Worm (Caenorhabditis elegans) whole organism, mixed stage, embryonic: ENCODE data around the gene egal-1.
A peak's percentile ranks its signal among the peaks of the same experiment; 100 is the strongest.

Experiments used
- bed-3 ChIP-seq: fragments of 200-800 bp; sonication (Bioruptor generic); optimal IDR thresholded peaks from 3 replicates; lab custom pipeline; 2018; ENCODE audit warnings: mild to moderate bottlenecking, missing genetic modification characterization, moderate library complexity, missing compliant biosample characterization
- ceh-39 ChIP-seq: fragments of 150-350 bp; optimal IDR thresholded peaks from 2 replicates; lab custom pipeline; 2014; ENCODE audit warnings: missing biosample characterization, missing genetic modification characterization
- ceh-43 ChIP-seq: fragments of 200-800 bp; sonication (Bioruptor generic); optimal IDR thresholded peaks from 2 replicates; lab custom pipeline; 2018; ENCODE audit warnings: mild to moderate bottlenecking, missing genetic modification characterization, moderate library complexity, missing compliant biosample characterization
- ceh-83 ChIP-seq: fragments of 200-800 bp; sonication (Bioruptor generic); optimal IDR thresholded peaks from 2 replicates; lab custom pipeline; 2018; ENCODE audit warnings: mild to moderate bottlenecking, missing genetic modification characterization, missing compliant biosample characterization
- ces-1 ChIP-seq: fragments of 150-350 bp; optimal IDR thresholded peaks from 2 replicates; lab custom pipeline; 2014; ENCODE audit warnings: missing biosample characterization, missing genetic modification reagents, missing genetic modification characterization
- cnd-1 ChIP-seq: fragments of 200-800 bp; sonication (Bioruptor generic); optimal IDR thresholded peaks from 2 replicates; lab custom pipeline; 2018; ENCODE audit warnings: mild to moderate bottlenecking, missing genetic modification characterization, missing compliant biosample characterization
- drap-1 ChIP-seq: fragments of 200-800 bp; sonication (Bioruptor generic); optimal IDR thresholded peaks from 3 replicates; lab custom pipeline; 2018; ENCODE audit warnings: mild to moderate bottlenecking, missing genetic modification characterization, missing compliant biosample characterization
- elt-1 ChIP-seq: sonication (generic microtip); optimal IDR thresholded peaks from 2 replicates; lab custom pipeline; 2017; ENCODE audit warnings: missing genetic modification characterization, mild to moderate bottlenecking, missing compliant biosample characterization, antibody characterized with exemption, moderate library complexity, borderline replicate concordance; ENCODE audit not compliant: insufficient read depth
- elt-3 ChIP-seq: fragments of 150-350 bp; optimal IDR thresholded peaks from 2 replicates; lab custom pipeline; 2014; ENCODE audit warnings: missing biosample characterization, missing genetic modification characterization
- flh-1 ChIP-seq: fragments of 200-800 bp; sonication (Bioruptor generic); optimal IDR thresholded peaks from 2 replicates; lab custom pipeline; 2018; ENCODE audit warnings: mild to moderate bottlenecking, missing genetic modification characterization, moderate library complexity, missing compliant biosample characterization
- ham-2 ChIP-seq: fragments of 200-800 bp; sonication (Bioruptor generic); optimal IDR thresholded peaks from 2 replicates; lab custom pipeline; 2018; ENCODE audit warnings: mild to moderate bottlenecking, missing genetic modification characterization, missing compliant biosample characterization
- hlh-1 ChIP-seq: fragments of 150-350 bp; optimal IDR thresholded peaks from 2 replicates; lab custom pipeline; 2014; ENCODE audit warnings: missing biosample characterization, missing genetic modification reagents, missing genetic modification characterization
- lin-13 ChIP-seq: fragments of 150-350 bp; optimal IDR thresholded peaks from 2 replicates; lab custom pipeline; 2014; ENCODE audit warnings: missing biosample characterization, missing genetic modification characterization
- lin-32 ChIP-seq: fragments of 200-800 bp; sonication (Bioruptor generic); optimal IDR thresholded peaks from 2 replicates; lab custom pipeline; 2018; ENCODE audit warnings: mild to moderate bottlenecking, missing genetic modification characterization, missing compliant biosample characterization
- lsy-2 ChIP-seq: fragments of 150-350 bp; optimal IDR thresholded peaks from 2 replicates; lab custom pipeline; 2014; ENCODE audit warnings: missing biosample characterization, missing genetic modification characterization
- mab-5 ChIP-seq: fragments of 150-350 bp; optimal IDR thresholded peaks from 2 replicates; lab custom pipeline; 2014; ENCODE audit warnings: missing biosample characterization, missing genetic modification characterization
- mep-1 ChIP-seq: fragments of 150-350 bp; optimal IDR thresholded peaks from 2 replicates; lab custom pipeline; 2017; ENCODE audit warnings: missing biosample characterization, missing genetic modification reagents, missing genetic modification characterization, inconsistent platforms
- mls-2 ChIP-seq: sonication (generic microtip); optimal IDR thresholded peaks from 2 replicates; lab custom pipeline; 2016; ENCODE audit warnings: mild to moderate bottlenecking, missing genetic modification characterization, moderate library complexity, missing compliant biosample characterization
- nhr-12 ChIP-seq: fragments of 150-350 bp; optimal IDR thresholded peaks from 2 replicates; lab custom pipeline; 2014; ENCODE audit warnings: missing biosample characterization, missing genetic modification characterization
- nhr-2 ChIP-seq: fragments of 150-350 bp; optimal IDR thresholded peaks from 2 replicates; lab custom pipeline; 2014; ENCODE audit warnings: missing biosample characterization, missing genetic modification characterization
- nhr-28 ChIP-seq: fragments of 150-350 bp; optimal IDR thresholded peaks from 2 replicates; lab custom pipeline; 2014; ENCODE audit warnings: missing biosample characterization, missing genetic modification characterization
- nhr-76 ChIP-seq: sonication (generic microtip); optimal IDR thresholded peaks from 2 replicates; lab custom pipeline; 2017; ENCODE audit warnings: missing biosample characterization, missing genetic modification characterization
- pha-4 ChIP-seq: fragments of 150-350 bp; optimal IDR thresholded peaks from 2 replicates; lab custom pipeline; 2018; ENCODE audit warnings: missing biosample characterization, missing genetic modification reagents, missing genetic modification characterization
- sem-2 ChIP-seq: fragments of 200-800 bp; sonication (Bioruptor generic); optimal IDR thresholded peaks from 2 replicates; lab custom pipeline; 2018; ENCODE audit warnings: mild to moderate bottlenecking, missing genetic modification characterization, missing compliant biosample characterization
- snpc-4 ChIP-seq: fragments of 150-350 bp; optimal IDR thresholded peaks from 2 replicates; lab custom pipeline; 2014; ENCODE audit warnings: missing biosample characterization, missing genetic modification characterization
- sptf-1 ChIP-seq: sonication (generic microtip); optimal IDR thresholded peaks from 2 replicates; lab custom pipeline; 2017; ENCODE audit warnings: mild to moderate bottlenecking, missing genetic modification characterization, moderate library complexity, missing compliant biosample characterization
- tbx-8 ChIP-seq: fragments of 200-800 bp; sonication (Bioruptor generic); optimal IDR thresholded peaks from 2 replicates; lab custom pipeline; 2018; ENCODE audit warnings: mild to moderate bottlenecking, missing genetic modification characterization, moderate library complexity, missing compliant biosample characterization
- unc-120 ChIP-seq: sonication (generic microtip); optimal IDR thresholded peaks from 2 replicates; lab custom pipeline; 2017; ENCODE audit warnings: missing genetic modification characterization, missing compliant biosample characterization; ENCODE audit not compliant: poor library complexity, severe bottlenecking
- unc-39 ChIP-seq: fragments of 150-350 bp; optimal IDR thresholded peaks from 2 replicates; lab custom pipeline; 2014; ENCODE audit warnings: missing biosample characterization, missing genetic modification characterization
- unc-62 ChIP-seq: fragments of 150-350 bp; optimal IDR thresholded peaks from 2 replicates; lab custom pipeline; 2014; ENCODE audit warnings: missing biosample characterization, missing genetic modification reagents, missing genetic modification characterization
- zip-8 ChIP-seq: fragments of 150-350 bp; optimal IDR thresholded peaks from 2 replicates; lab custom pipeline; 2014; ENCODE audit warnings: missing biosample characterization, missing genetic modification characterization

Gene egal-1

DNA sequence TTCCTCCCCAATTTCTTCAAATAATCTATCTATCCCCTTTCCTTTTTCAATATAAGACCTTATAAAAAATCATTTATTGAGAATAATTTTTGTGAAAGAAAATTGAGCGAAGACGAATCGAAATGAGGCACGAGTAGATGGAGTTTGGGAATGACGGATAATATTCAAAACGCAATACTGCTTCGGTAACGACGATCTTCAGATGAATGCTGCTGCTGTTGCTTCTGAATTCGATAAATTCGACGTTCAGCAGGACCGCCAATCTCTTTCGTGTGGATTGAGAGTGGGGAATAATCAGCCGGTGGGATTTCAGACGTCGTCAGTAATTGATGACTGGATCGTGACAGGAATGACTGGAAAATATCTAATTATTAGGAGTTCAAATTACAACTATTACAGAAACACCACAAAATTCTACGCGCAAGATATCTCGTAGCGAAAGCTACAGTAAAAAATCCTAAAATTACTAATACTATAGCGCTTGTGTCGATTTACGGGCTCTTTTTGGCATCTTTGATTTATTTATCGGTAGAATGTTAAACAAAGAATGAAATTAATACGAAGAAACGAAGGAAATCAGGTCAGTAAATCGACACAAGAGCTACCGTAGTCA lies 26.3 kb downstream of the egal-1 start:
- TF ChIP-seq ces-1 (GFP tag; lab: Kevin White, UChicago) (no peak), mab-5 (tag; lab: Kevin White, UChicago) (no peak), snpc-4 (tag; lab: Kevin White, UChicago) (no peak), nhr-12 (tag; lab: Kevin White, UChicago) (no peak), sem-2 (GFP tag; lab: Kevin White, UChicago) (no peak), unc-120 (tag; lab: Kevin White, UChicago) (no peak), lsy-2 (no peak), unc-62 (GFP tag; lab: Kevin White, UChicago) (no peak), unc-39 (tag; lab: Kevin White, UChicago) (no peak), mep-1 (tag; lab: Kevin White, UChicago) (no peak), cnd-1 (tag; lab: Kevin White, UChicago) (no peak), pha-4 (no peak), nhr-76 (tag; lab: Kevin White, UChicago) (no peak), mls-2 (tag; lab: Kevin White, UChicago) (no peak), lin-32 (GFP tag; lab: Kevin White, UChicago) (no peak), elt-3 (tag; lab: Kevin White, UChicago) (no peak), sptf-1 (no peak), nhr-28 (tag; lab: Kevin White, UChicago) (no peak), ham-2 (GFP tag; lab: Kevin White, UChicago) (no peak)

DNA sequence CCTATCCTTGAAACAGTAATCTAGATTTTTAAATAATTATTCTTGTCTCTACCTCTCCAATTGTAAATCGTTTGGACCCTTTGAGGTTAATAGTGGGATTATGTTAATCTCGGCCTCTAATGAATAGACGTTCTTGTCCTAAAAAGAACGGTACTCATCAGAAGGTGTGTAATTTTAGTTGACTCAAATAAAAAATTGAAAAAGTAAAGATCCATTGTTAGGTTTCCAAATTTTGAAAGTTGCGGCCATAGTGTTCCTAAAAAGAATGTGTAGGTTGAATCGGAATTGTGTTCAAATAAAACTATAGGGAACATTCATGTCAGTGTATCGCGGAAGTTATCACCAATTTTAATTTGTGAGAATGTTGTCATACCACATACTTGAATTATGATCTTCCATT lies 31.0 kb downstream of the egal-1 start:
- TF ChIP-seq cnd-1 (tag; lab: Kevin White, UChicago) (no peak), ceh-83 (GFP tag; lab: Kevin White, UChicago) (no peak), flh-1 (GFP tag; lab: Kevin White, UChicago) (no peak), lin-32 (GFP tag; lab: Kevin White, UChicago) (no peak), ceh-43 (no peak), nhr-28 (tag; lab: Kevin White, UChicago) (no peak), lin-13 (tag; lab: Kevin White, UChicago) (no peak), nhr-76 (tag; lab: Kevin White, UChicago) (no peak), ces-1 (GFP tag; lab: Kevin White, UChicago) (no peak), mep-1 (tag; lab: Kevin White, UChicago) (no peak), elt-1 (tag; lab: Kevin White, UChicago) (no peak), mls-2 (tag; lab: Kevin White, UChicago) (no peak), drap-1 (GFP tag; lab: Kevin White, UChicago) (no peak), pha-4 (no peak), sem-2 (GFP tag; lab: Kevin White, UChicago) (no peak), ceh-39 (tag; lab: Kevin White, UChicago) (no peak)

ce11 chrIV:5856975-5857374 lies 32.4 kb downstream of the egal-1 start:
- TF ChIP-seq mls-2 (tag; lab: Kevin White, UChicago) (no peak), nhr-12 (tag; lab: Kevin White, UChicago) (no peak), zip-8 (tag; lab: Kevin White, UChicago) (no peak), nhr-2 (tag; lab: Kevin White, UChicago) (peak; percentile 58), mab-5 (tag; lab: Kevin White, UChicago) (no peak)

ce11 chrIV:5858212-5858611 lies 33.6 kb downstream of the egal-1 start:
- TF ChIP-seq drap-1 (GFP tag; lab: Kevin White, UChicago) (no peak), bed-3 (GFP tag; lab: Kevin White, UChicago) (no peak), pha-4 (no peak), unc-120 (tag; lab: Kevin White, UChicago) (no peak), tbx-8 (GFP tag; lab: Kevin White, UChicago) (no peak), elt-1 (tag; lab: Kevin White, UChicago) (no peak)

DNA sequence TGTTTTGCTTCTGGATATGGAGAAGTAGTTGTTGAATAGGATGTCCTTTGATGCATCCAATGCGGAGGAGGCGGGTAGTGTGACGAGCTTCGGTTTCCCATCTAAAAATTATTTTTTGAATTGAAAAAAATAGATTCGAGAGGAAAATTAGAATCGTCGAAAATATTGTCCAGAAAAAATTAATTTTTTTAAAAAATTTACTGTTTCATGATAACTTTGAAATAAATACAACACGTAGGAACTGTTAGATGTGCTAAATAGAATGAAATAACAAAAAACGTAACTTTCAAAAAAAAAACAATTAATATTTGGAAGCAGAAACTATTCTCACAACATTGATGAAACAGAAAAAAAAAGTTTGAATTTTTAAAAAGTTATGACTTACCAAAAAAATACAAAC lies 35.3 kb downstream of the egal-1 start, which contains the start of gene C06E7.4:
C06E7.4 (minus strand) TSS at position 101 of the 400 bp plus-strand sequence.
- TF ChIP-seq nhr-2 (tag; lab: Kevin White, UChicago) (no peak), elt-3 (tag; lab: Kevin White, UChicago) (no peak), lin-32 (GFP tag; lab: Kevin White, UChicago) (no peak), bed-3 (GFP tag; lab: Kevin White, UChicago) (no peak), unc-120 (tag; lab: Kevin White, UChicago) (no peak), flh-1 (GFP tag; lab: Kevin White, UChicago) (no peak), nhr-76 (tag; lab: Kevin White, UChicago) (no peak), zip-8 (tag; lab: Kevin White, UChicago) (no peak), hlh-1 (tag; lab: Kevin White, UChicago) (no peak), unc-62 (GFP tag; lab: Kevin White, UChicago) (no peak), lin-13 (tag; lab: Kevin White, UChicago) (no peak), ham-2 (GFP tag; lab: Kevin White, UChicago) (no peak)
